Worm (Caenorhabditis elegans) whole organism, L3 larva: Measurements from ENCODE around the gene snrp-40.1.

ENCODE experiments used
- ama-1 ChIP-seq: fragments of 150-350 bp; optimal IDR thresholded peaks from 2 replicates; lab custom pipeline; 2018
- daf-12 ChIP-seq: fragments of 150-350 bp; optimal IDR thresholded peaks from 2 replicates; lab custom pipeline; 2014; ENCODE audit warnings: missing biosample characterization, missing genetic modification reagents, missing genetic modification characterization
- elt-1 ChIP-seq: fragments of 150-350 bp; optimal IDR thresholded peaks from 2 replicates; lab custom pipeline; 2014; ENCODE audit warnings: missing biosample characterization, missing genetic modification characterization
- elt-3 ChIP-seq, 3 experiments: fragments of 150-350 bp in 1 of 3; sonication (generic microtip) in 2 of 3; optimal IDR thresholded peaks; 2 replicates in 2 of 3; 4 replicates in 1 of 3; lab custom pipeline; 2014 to 2017; ENCODE audit warnings: missing biosample characterization in 3 of 3, missing genetic modification characterization in 3 of 3
- fkh-10 ChIP-seq: sonication (generic microtip); optimal IDR thresholded peaks from 2 replicates; lab custom pipeline; 2017; ENCODE audit warnings: missing biosample characterization, missing genetic modification reagents, missing genetic modification characterization
- mdl-1 ChIP-seq: fragments of 150-350 bp; optimal IDR thresholded peaks from 2 replicates; lab custom pipeline; 2014; ENCODE audit warnings: missing biosample characterization, missing genetic modification characterization
- nhr-11 ChIP-seq: fragments of 150-350 bp; optimal IDR thresholded peaks from 2 replicates; lab custom pipeline; 2014; ENCODE audit warnings: missing biosample characterization, missing genetic modification characterization
- pha-4 ChIP-seq: fragments of 150-350 bp; optimal IDR thresholded peaks from 2 replicates; lab custom pipeline; 2014; ENCODE audit warnings: missing biosample characterization, missing genetic modification reagents, missing genetic modification characterization
- pqm-1 ChIP-seq: fragments of 150-350 bp; optimal IDR thresholded peaks from 2 replicates; lab custom pipeline; 2017; ENCODE audit warnings: missing biosample characterization, missing genetic modification characterization, inconsistent platforms
- ztf-11 ChIP-seq: fragments of 150-350 bp; optimal IDR thresholded peaks from 2 replicates; lab custom pipeline; 2014; ENCODE audit warnings: missing biosample characterization, missing genetic modification characterization
- ztf-4 ChIP-seq: fragments of 150-350 bp; optimal IDR thresholded peaks from 2 replicates; lab custom pipeline; 2014; ENCODE audit warnings: missing biosample characterization, missing genetic modification characterization

ce11 chrX:11323225-11323624 lies 23.6 kb upstream of the snrp-40.1 start:
- no peak for TF ChIP-seq ztf-4
- no peak for TF ChIP-seq ama-1 (lab: Kevin White, UChicago)
- TF ChIP-seq nhr-11 (tag; lab: Kevin White, UChicago) = no peak
- TF ChIP-seq pha-4 = no peak
- no peak for TF ChIP-seq elt-1 (tag; lab: Kevin White, UChicago)
- TF ChIP-seq mdl-1 (tag; lab: Kevin White, UChicago) = no peak
- no peak for TF ChIP-seq elt-3 (tag; optimal IDR thresholded peaks at IDR 0.05; lab: Kevin White, UChicago)
- peak; percentile 19 for TF ChIP-seq pqm-1
- TF ChIP-seq daf-12 = no peak
- no peak for TF ChIP-seq ztf-11 (tag; lab: Kevin White, UChicago)
- TF ChIP-seq fkh-10 (GFP tag; lab: Kevin White, UChicago) = no peak
